Worm (Caenorhabditis elegans) whole organism, late embryonic: ENCODE results near the gene gst-12.
"Not testable (repeated sequence)": the region's sequence is repeated elsewhere in the genome, so short reads cannot be mapped to it uniquely, and the experiment has no call there.

Experiments
- C38D4.7 ChIP-seq: fragments of 200-800 bp; sonication (Bioruptor generic); optimal IDR thresholded peaks from 2 replicates; lab custom pipeline; 2018; ENCODE audit warnings: mild to moderate bottlenecking, missing genetic modification characterization, moderate library complexity, missing compliant biosample characterization
- K02D7.2 ChIP-seq: sonication (generic microtip); optimal IDR thresholded peaks from 2 replicates; lab custom pipeline; 2017; ENCODE audit warnings: mild to moderate bottlenecking, missing genetic modification characterization, missing compliant biosample characterization
- T23F11.4 ChIP-seq: fragments of 200-800 bp; sonication (Bioruptor generic); optimal IDR thresholded peaks from 2 replicates; lab custom pipeline; 2018; ENCODE audit warnings: mild to moderate bottlenecking, missing genetic modification characterization, missing compliant biosample characterization
- ahr-1 ChIP-seq: sonication (generic microtip); optimal IDR thresholded peaks from 2 replicates; lab custom pipeline; 2016; ENCODE audit warnings: missing genetic modification characterization, missing compliant biosample characterization
- ama-1 ChIP-seq: fragments of 150-350 bp; optimal IDR thresholded peaks from 2 replicates; lab custom pipeline; 2014
- ceh-14 ChIP-seq: sonication (generic microtip); optimal IDR thresholded peaks from 2 replicates; lab custom pipeline; 2016; ENCODE audit warnings: missing genotype, missing genetic modification characterization, missing compliant biosample characterization
- ceh-19 ChIP-seq: fragments of 200-800 bp; sonication (Bioruptor generic); optimal IDR thresholded peaks from 2 replicates; lab custom pipeline; 2018; ENCODE audit warnings: mild to moderate bottlenecking, missing genetic modification characterization, missing compliant biosample characterization
- ceh-22 ChIP-seq: sonication (generic microtip); optimal IDR thresholded peaks from 2 replicates; lab custom pipeline; 2017; ENCODE audit warnings: missing biosample characterization, missing genetic modification characterization
- ceh-24 ChIP-seq: sonication (generic microtip); optimal IDR thresholded peaks from 2 replicates; lab custom pipeline; 2016; ENCODE audit warnings: mild to moderate bottlenecking, missing genetic modification characterization, missing compliant biosample characterization
- ceh-34 ChIP-seq: sonication (generic microtip); optimal IDR thresholded peaks from 2 replicates; lab custom pipeline; 2016; ENCODE audit warnings: mild to moderate bottlenecking, missing genetic modification characterization, missing compliant biosample characterization
- ceh-45 ChIP-seq: fragments of 200-800 bp; sonication (Bioruptor generic); IDR thresholded peaks from 2 replicates; pipeline ENCODE4 v1.3.6; 2022; ENCODE audit warnings: missing genetic modification reagents, missing genetic modification characterization, missing compliant biosample characterization
- ceh-48 ChIP-seq: sonication (generic microtip); optimal IDR thresholded peaks from 2 replicates; lab custom pipeline; 2016; ENCODE audit warnings: missing genetic modification characterization, inconsistent platforms, missing compliant biosample characterization
- che-1 ChIP-seq: sonication (generic microtip); optimal IDR thresholded peaks from 2 replicates; lab custom pipeline; 2016; ENCODE audit warnings: mild to moderate bottlenecking, missing genetic modification characterization, missing compliant biosample characterization
- dve-1 ChIP-seq: sonication (generic microtip); optimal IDR thresholded peaks from 2 replicates; lab custom pipeline; 2017; ENCODE audit warnings: antibody characterized with exemption, mild to moderate bottlenecking, missing genetic modification characterization, missing compliant biosample characterization
- elt-2 ChIP-seq: sonication (generic microtip); optimal IDR thresholded peaks from 2 replicates; lab custom pipeline; 2016; ENCODE audit warnings: missing genetic modification reagents, missing genetic modification characterization, missing compliant biosample characterization
- gmeb-2 ChIP-seq: sonication (generic microtip); optimal IDR thresholded peaks from 2 replicates; lab custom pipeline; 2016; ENCODE audit warnings: missing genetic modification characterization, inconsistent platforms, missing compliant biosample characterization
- hlh-13 ChIP-seq: fragments of 200-800 bp; sonication (Bioruptor generic); optimal IDR thresholded peaks from 2 replicates; lab custom pipeline; 2018; ENCODE audit warnings: mild to moderate bottlenecking, missing genetic modification characterization, missing compliant biosample characterization
- hlh-15 ChIP-seq: sonication (generic microtip); optimal IDR thresholded peaks from 2 replicates; lab custom pipeline; 2016; ENCODE audit warnings: missing genetic modification characterization, missing compliant biosample characterization
- hlh-30 ChIP-seq: sonication (generic microtip); optimal IDR thresholded peaks from 2 replicates; lab custom pipeline; 2017; ENCODE audit warnings: antibody characterized with exemption, missing genetic modification characterization, missing compliant biosample characterization; ENCODE audit not compliant: insufficient read depth
- hlh-6 ChIP-seq: sonication (generic microtip); optimal IDR thresholded peaks from 2 replicates; lab custom pipeline; 2016; ENCODE audit warnings: missing genotype, missing genetic modification characterization, missing compliant biosample characterization
- hlh-8 ChIP-seq: sonication (generic microtip); optimal IDR thresholded peaks from 2 replicates; lab custom pipeline; 2016; ENCODE audit warnings: missing genotype, missing genetic modification characterization, missing compliant biosample characterization
- lin-11 ChIP-seq: fragments of 200-800 bp; sonication (Bioruptor generic); optimal IDR thresholded peaks from 2 replicates; lab custom pipeline; 2018; ENCODE audit warnings: mild to moderate bottlenecking, missing genetic modification characterization, missing compliant biosample characterization
- madf-2 ChIP-seq: sonication (generic microtip); optimal IDR thresholded peaks from 2 replicates; lab custom pipeline; 2017; ENCODE audit warnings: missing genetic modification characterization, missing compliant biosample characterization
- nfya-1 ChIP-seq: sonication (generic microtip); optimal IDR thresholded peaks from 2 replicates; lab custom pipeline; 2017; ENCODE audit warnings: missing genetic modification characterization, mild to moderate bottlenecking, missing compliant biosample characterization, antibody characterized with exemption, moderate library complexity
- npax-4 ChIP-seq: sonication (generic microtip); optimal IDR thresholded peaks from 2 replicates; lab custom pipeline; 2016; ENCODE audit warnings: missing genetic modification characterization, missing compliant biosample characterization
- pag-3 ChIP-seq: sonication (generic microtip); optimal IDR thresholded peaks from 2 replicates; lab custom pipeline; 2016; ENCODE audit warnings: missing compliant biosample characterization, missing genetic modification characterization, borderline replicate concordance
- pax-1 ChIP-seq: fragments of 150-350 bp; optimal IDR thresholded peaks from 2 replicates; lab custom pipeline; 2014; ENCODE audit warnings: missing biosample characterization, missing genetic modification characterization
- pros-1 ChIP-seq: fragments of 150-350 bp; optimal IDR thresholded peaks from 2 replicates; lab custom pipeline; 2014; ENCODE audit warnings: missing biosample characterization, missing genetic modification reagents, missing genetic modification characterization
- ref-2 ChIP-seq: sonication (generic microtip); optimal IDR thresholded peaks from 2 replicates; lab custom pipeline; 2016; ENCODE audit warnings: missing genetic modification characterization, missing compliant biosample characterization
- rnt-1 ChIP-seq: sonication (generic microtip); optimal IDR thresholded peaks from 2 replicates; lab custom pipeline; 2016; ENCODE audit warnings: missing genetic modification characterization, missing compliant biosample characterization
- sox-2 ChIP-seq: fragments of 200-800 bp; sonication (Bioruptor generic); IDR thresholded peaks from 2 replicates; pipeline ENCODE4 v1.3.6; 2022; ENCODE audit warnings: missing genetic modification reagents, missing genetic modification characterization, missing compliant biosample characterization
- tbx-2 ChIP-seq: sonication (generic microtip); optimal IDR thresholded peaks from 2 replicates; lab custom pipeline; 2016; ENCODE audit warnings: missing genetic modification characterization, missing compliant biosample characterization
- ttx-3 ChIP-seq: sonication (generic microtip); optimal IDR thresholded peaks from 2 replicates; lab custom pipeline; 2016; ENCODE audit warnings: missing genetic modification reagents, missing genetic modification characterization, missing compliant biosample characterization
- unc-42 ChIP-seq: sonication (generic microtip); optimal IDR thresholded peaks from 2 replicates; lab custom pipeline; 2016; ENCODE audit warnings: missing genotype, missing genetic modification characterization, missing compliant biosample characterization
- unc-86 ChIP-seq: sonication (generic microtip); optimal IDR thresholded peaks from 2 replicates; lab custom pipeline; 2016; ENCODE audit warnings: missing genetic modification characterization, missing compliant biosample characterization
- ztf-16 ChIP-seq: sonication (generic microtip); optimal IDR thresholded peaks from 2 replicates; lab custom pipeline; 2017; ENCODE audit warnings: missing genetic modification characterization, missing compliant biosample characterization

gst-12 gene

DNA sequence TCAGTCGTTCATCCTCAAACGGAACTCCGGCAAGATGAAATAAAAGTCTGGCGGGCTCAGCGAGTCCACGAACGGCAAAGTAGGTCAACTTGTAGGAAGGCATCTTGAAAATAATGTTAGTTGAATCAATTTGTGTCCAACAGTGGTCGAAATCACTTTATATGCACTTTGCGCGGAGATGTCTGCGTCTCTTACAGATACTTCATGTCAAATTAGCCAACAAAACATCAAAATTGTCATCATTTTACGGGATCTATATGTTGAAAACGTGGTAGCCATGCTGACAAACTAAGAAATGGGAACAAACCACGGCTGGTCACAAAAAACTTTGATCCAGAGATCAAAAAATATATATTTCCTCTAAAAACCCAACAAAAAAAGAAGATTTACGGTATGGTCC, at the start of gene gst-12:
gst-12 (minus strand) TSS at position 254 of the 400 bp plus-strand sequence.
- no peak for TF ChIP-seq K02D7.2
- no peak for TF ChIP-seq hlh-13 (GFP tag; lab: Kevin White, UChicago)
- TF ChIP-seq ceh-22 (tag; lab: Kevin White, UChicago) = no peak
- no peak for TF ChIP-seq ttx-3 (tag; lab: Kevin White, UChicago)
- no peak for TF ChIP-seq hlh-15
- TF ChIP-seq pag-3 (tag; lab: Kevin White, UChicago) = no peak
- no peak for TF ChIP-seq unc-42 (tag; lab: Kevin White, UChicago)
- no peak for TF ChIP-seq hlh-30
- no peak for TF ChIP-seq che-1 (tag; lab: Kevin White, UChicago)
- no peak for TF ChIP-seq ztf-16
- no peak for TF ChIP-seq pax-1 (tag; lab: Kevin White, UChicago)

ce11 chrII:13664993-13665680, 47.3 kb upstream of the gst-12 start:
- TF ChIP-seq madf-2 = no peak
- peak; percentile 99 for TF ChIP-seq elt-2 (tag; lab: Kevin White, UChicago)
- TF ChIP-seq dve-1 = peak; percentile 26

- no peak for TF ChIP-seq hlh-30
- TF ChIP-seq T23F11.4 (GFP tag; lab: Kevin White, UChicago) = no peak
- TF ChIP-seq npax-4 (tag; lab: Kevin White, UChicago) = no peak
- TF ChIP-seq pros-1 (tag; lab: Kevin White, UChicago) = no peak
- no peak for TF ChIP-seq C38D4.7 (GFP tag; lab: Kevin White, UChicago)
- no peak for TF ChIP-seq ceh-45
- no peak for TF ChIP-seq unc-42 (tag; lab: Kevin White, UChicago)
- TF ChIP-seq ahr-1 (tag; lab: Kevin White, UChicago) = no peak
- no peak for TF ChIP-seq tbx-2 (tag; lab: Kevin White, UChicago)
- no peak for TF ChIP-seq ama-1 (lab: Kevin White, UChicago)
- no peak for TF ChIP-seq lin-11 (tag; lab: Kevin White, UChicago)
- TF ChIP-seq rnt-1 (tag; lab: Kevin White, UChicago) = no peak
- TF ChIP-seq hlh-6 = no peak
- TF ChIP-seq ceh-14 (tag; lab: Kevin White, UChicago) = no peak
- no peak for TF ChIP-seq ceh-48 (tag; lab: Kevin White, UChicago)
- no peak for TF ChIP-seq pax-1 (tag; lab: Kevin White, UChicago)
- TF ChIP-seq, all 69 proteins: peak for 0
These were observed 46.6 kb upstream of the gst-12 start for ce11 chrII:13664416-13664815.

DNA sequence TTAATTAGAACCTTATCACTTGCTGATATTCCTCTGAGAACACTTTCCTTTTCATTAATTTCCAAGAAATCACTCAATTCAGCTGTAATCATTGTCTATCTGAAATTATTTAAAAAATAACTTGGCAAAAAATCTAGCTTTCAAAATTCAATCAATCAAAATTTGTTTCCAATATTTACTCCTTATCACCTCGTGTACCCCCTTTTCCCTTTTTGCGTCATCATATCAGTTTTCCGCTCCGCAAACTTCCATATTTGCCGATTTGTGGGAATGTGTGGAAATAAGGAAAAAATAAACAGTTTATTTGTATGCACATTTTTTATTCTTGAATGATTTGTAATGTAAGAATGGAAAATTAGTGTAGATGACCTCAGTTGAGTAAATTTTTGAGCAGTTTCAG, 44.1 kb upstream of the gst-12 start, which contains the start of gene C31C9.6:
C31C9.6 (minus strand) TSS at position 101 of the 400 bp plus-strand sequence.
- TF ChIP-seq che-1, nfya-1, pag-3 (tag; lab: Kevin White, UChicago): not testable (repeated sequence)

ce11 chrII:13654723-13655122, 36.9 kb upstream of the gst-12 start, which contains the start of gene C31C9.9:
Gene C31C9.9, plus strand, starts transcription at chrII:13655023.
- TF ChIP-seq unc-86 (tag; lab: Kevin White, UChicago); sox-2 (GFP tag; lab: Robert Waterston, UW); ceh-19: not testable (repeated sequence)

- no peak for TF ChIP-seq hlh-8
- TF ChIP-seq gmeb-2 (tag; lab: Kevin White, UChicago) = no peak
- no peak for TF ChIP-seq elt-2 (tag; lab: Kevin White, UChicago)
- TF ChIP-seq ceh-14 (tag; lab: Kevin White, UChicago) = no peak
- TF ChIP-seq ceh-24 (tag; lab: Kevin White, UChicago) = no peak
- TF ChIP-seq rnt-1 (tag; lab: Kevin White, UChicago) = no peak
- no peak for TF ChIP-seq ref-2 (tag; lab: Kevin White, UChicago)
- TF ChIP-seq ceh-34 = no peak
- no peak for TF ChIP-seq che-1 (tag; lab: Kevin White, UChicago)
- TF ChIP-seq ama-1 (lab: Kevin White, UChicago) = no peak
These were observed 30.4 kb upstream of the gst-12 start, which contains the start of gene fbxa-169 for ce11 chrII:13648230-13648629. Gene fbxa-169, plus strand, starts transcription at chrII:13648530.
